Fruit fly (Drosophila melanogaster): ENCODE data around the gene CG34456.
A peak's percentile ranks its signal among the peaks of the same experiment; 100 is the strongest.

CG34456 gene

dm6 chr3L:9402157-9402890 is 40.4 kb downstream of the CG34456 start, which contains the start of gene eIF4E1 (continued):
- TF ChIP-seq CG6683 (GFP tag; optimal IDR thresholded peaks at IDR 0.05) (no peak), tna (GFP tag; IDR thresholded peaks at IDR 0.05; ENCODE audit: partially characterized antibody) (no peak), dpn (GFP tag; optimal IDR thresholded peaks at IDR 0.05) (peak in 1 of 2 experiments; percentile 62), CG10147 (GFP tag; optimal IDR thresholded peaks at IDR 0.05) (peak; percentile 14), CG2120 (GFP tag; optimal IDR thresholded peaks at IDR 0.05) (peak; percentile 13), CG14050 (GFP tag; IDR thresholded peaks at IDR 0.05) (no peak), klu (GFP tag; IDR thresholded peaks at IDR 0.05) (0 out of 2 replicates have a peak, but pooled peaks have one; percentile 14), slp2 (GFP tag; optimal IDR thresholded peaks at IDR 0.05) (no peak), CG11456 (GFP tag; IDR thresholded peaks at IDR 0.05) (no peak), CG33213 (GFP tag; optimal IDR thresholded peaks at IDR 0.05) (peak; percentile 75), CG1233 (GFP tag; optimal IDR thresholded peaks at IDR 0.05) (peak; percentile 1), nmo (GFP tag; optimal IDR thresholded peaks at IDR 0.05) (peak; percentile 53), ken (GFP tag; IDR thresholded peaks at IDR 0.05) (peak; percentile 27; the same call in 2 of the 3 replicates), Eip74EF (GFP tag; optimal IDR thresholded peaks at IDR 0.05) (no peak), CG7987 (GFP tag; optimal IDR thresholded peaks at IDR 0.05) (peak; percentile 24), CG4707 (GFP tag; optimal IDR thresholded peaks at IDR 0.05) (no peak), CG12769 (tag; optimal IDR thresholded peaks at IDR 0.05) (peak; percentile 18), CG5245 (GFP tag; optimal IDR thresholded peaks at IDR 0.05) (no peak), Elba2 (GFP tag; optimal IDR thresholded peaks at IDR 0.05) (peak; percentile 75), CG6813 (GFP tag; optimal IDR thresholded peaks at IDR 0.05) (no peak), mam (GFP tag; optimal IDR thresholded peaks at IDR 0.05) (peak; percentile 60), Ets97D (GFP tag; optimal IDR thresholded peaks at IDR 0.05) (peak; percentile 96), ato (GFP tag; IDR thresholded peaks at IDR 0.05; ENCODE audit: partially characterized antibody) (peak; percentile 62), CG6175 (GFP tag; IDR thresholded peaks at IDR 0.05) (no peak), CG2116 (GFP tag; optimal IDR thresholded peaks at IDR 0.05) (peak; percentile 98), sd (tag; optimal IDR thresholded peaks at IDR 0.05) (peak; percentile 21), Dek (tag; optimal IDR thresholded peaks at IDR 0.05) (peak; percentile 1), CG9932 (GFP tag; IDR thresholded peaks at IDR 0.05) (peak; percentile 31; the same call in 1 of the 2 replicates), CG18764 (GFP tag; optimal IDR thresholded peaks at IDR 0.05) (no peak), unc-4 (GFP tag; IDR thresholded peaks at IDR 0.05; ENCODE audit: partially characterized antibody) (peak; percentile 74), MESR4 (GFP tag; optimal IDR thresholded peaks at IDR 0.05) (peak; percentile 86), CG12391 (tag; optimal IDR thresholded peaks at IDR 0.05) (peak; percentile 38), CG7745 (tag; optimal IDR thresholded peaks at IDR 0.05) (peak; percentile 57), inv (GFP tag; IDR thresholded peaks at IDR 0.05; ENCODE audit: partially characterized antibody) (peak; percentile 81), CG1792 (GFP tag; optimal IDR thresholded peaks at IDR 0.05) (peak; percentile 28), CG1603 (tag; optimal IDR thresholded peaks at IDR 0.05) (peak; percentile 80), MBD-R2 (GFP tag; IDR thresholded peaks at IDR 0.05) (peak; percentile 78), CG34422 (GFP tag; IDR thresholded peaks at IDR 0.05) (peak; percentile 57; the same call in 2 of the 3 replicates), otp (GFP tag; IDR thresholded peaks at IDR 0.05) (no peak; the same call in 2 of the 3 replicates), Nf-YC (tag; optimal IDR thresholded peaks at IDR 0.05) (peak; percentile 47), bbx (GFP tag; IDR thresholded peaks at IDR 0.05; ENCODE audit: partially characterized antibody) (peak; percentile 85), pita (GFP tag; optimal IDR thresholded peaks at IDR 0.05) (no peak), fd3F (GFP tag; optimal IDR thresholded peaks at IDR 0.05) (no peak), dysf (GFP tag; IDR thresholded peaks at IDR 0.05) (no peak), trem (tag; optimal IDR thresholded peaks at IDR 0.05) (peak; percentile 57), knrl (GFP tag; IDR thresholded peaks at IDR 0.05; ENCODE audit: partially characterized antibody) (peak; percentile 86), tx (GFP tag; optimal IDR thresholded peaks at IDR 0.05) (no peak), ftz-f1 (GFP tag; optimal IDR thresholded peaks at IDR 0.05) (peak; percentile 40)

Data from whole organism, embryonic.